3 fruit fly cellular contexts compared by ENCODE assay signal in genomic region chr3L:14365440-14365839, dm6.
TF ChIP-seq lines count a peak whose summit lies in the region.

No protein-coding gene starts in this region.

- peak; percentile 73 to 78 for TF ChIP-seq CTCF in S2 (optimal IDR thresholded peaks at IDR 0.05; lab: Kevin White, UChicago)
- peak; percentile 83 for TF ChIP-seq CTCF in whole organism, embryonic (GFP tag; optimal IDR thresholded peaks at IDR 0.05; lab: Kevin White, UChicago)

TF ChIP-seq in whole organism, embryonic, 481 proteins besides CTCF, POLR2A, EP300 and RAD21:
- peak; percentile 7 for TF ChIP-seq stwl (tag; optimal IDR thresholded peaks at IDR 0.05; lab: Kevin White, UChicago)
- peak; percentile 45 for TF ChIP-seq Ets65A (GFP tag; lab: Kevin White, UChicago)
- TF ChIP-seq CG10462 (GFP tag; optimal IDR thresholded peaks at IDR 0.05; lab: Kevin White, UChicago) = no peak
- no peak for TF ChIP-seq CG16779 (GFP tag; IDR thresholded peaks at IDR 0.05; lab: Robert Waterston, UW)
- no peak for TF ChIP-seq Hmx (GFP tag; optimal IDR thresholded peaks at IDR 0.05; lab: Kevin White, UChicago)

TF ChIP-seq in whole organism, prepupa, 60 proteins besides CTCF, POLR2A, EP300 and RAD21:
- TF ChIP-seq Eip78C (GFP tag; lab: Kevin White, UChicago) = peak; percentile 14
- 0 out of 3 replicates have a peak, but pooled peaks have one; percentile 6 for TF ChIP-seq CG6163 (GFP tag; IDR thresholded peaks at IDR 0.05; lab: Robert Waterston, UW)
- no peak for TF ChIP-seq Sox14 (GFP tag; optimal IDR thresholded peaks at IDR 0.05; lab: Kevin White, UChicago)
- no peak for TF ChIP-seq CG7368 (GFP tag; optimal IDR thresholded peaks at IDR 0.05; lab: Kevin White, UChicago)
